Worm (Caenorhabditis elegans) whole organism, early embryonic: ENCODE results near the gene msp-152.
"Not testable (repeated sequence)": the region's sequence is repeated elsewhere in the genome, so short reads cannot be mapped to it uniquely, and the experiment has no call there.

ENCODE experiments used
- B0310.2 ChIP-seq: sonication (generic microtip); optimal IDR thresholded peaks from 2 replicates; lab custom pipeline; 2016; ENCODE audit warnings: mild to moderate bottlenecking, missing genetic modification characterization, missing compliant biosample characterization
- F13C5.2 ChIP-seq: sonication (generic microtip); optimal IDR thresholded peaks from 2 replicates; lab custom pipeline; 2017; ENCODE audit warnings: mild to moderate bottlenecking, missing genetic modification characterization, inconsistent platforms, missing compliant biosample characterization
- aly-1 ChIP-seq: sonication (generic microtip); optimal IDR thresholded peaks from 2 replicates; lab custom pipeline; 2016; ENCODE audit warnings: missing genetic modification characterization, missing compliant biosample characterization
- ama-1 ChIP-seq: fragments of 150-350 bp; optimal IDR thresholded peaks from 2 replicates; lab custom pipeline; 2014
- ceh-13 ChIP-seq: fragments of 200-800 bp; sonication (Bioruptor generic); optimal IDR thresholded peaks from 2 replicates; lab custom pipeline; 2018; ENCODE audit warnings: mild to moderate bottlenecking, missing genetic modification characterization, missing compliant biosample characterization
- ceh-36 ChIP-seq: sonication (generic microtip); optimal IDR thresholded peaks from 2 replicates; lab custom pipeline; 2016; ENCODE audit warnings: missing genetic modification characterization, inconsistent platforms, missing compliant biosample characterization
- ets-7 ChIP-seq: sonication (generic microtip); optimal IDR thresholded peaks from 2 replicates; lab custom pipeline; 2016; ENCODE audit warnings: missing genotype, missing genetic modification characterization, missing compliant biosample characterization
- flt-1 ChIP-seq: fragments of 200-800 bp; sonication (Bioruptor generic); IDR thresholded peaks from 2 replicates; pipeline ENCODE4 v1.3.6; 2022; ENCODE audit warnings: missing genetic modification characterization, missing compliant biosample characterization
- hmbx-1 ChIP-seq: sonication (generic microtip); optimal IDR thresholded peaks from 2 replicates; lab custom pipeline; 2016; ENCODE audit warnings: mild to moderate bottlenecking, missing genetic modification characterization, missing compliant biosample characterization
- hmg-4 ChIP-seq: fragments of 200-800 bp; sonication (Bioruptor generic); optimal IDR thresholded peaks from 2 replicates; lab custom pipeline; 2018; ENCODE audit warnings: mild to moderate bottlenecking, missing genetic modification characterization, missing compliant biosample characterization
- hnd-1 ChIP-seq: sonication (generic microtip); optimal IDR thresholded peaks from 2 replicates; lab custom pipeline; 2016; ENCODE audit warnings: missing genetic modification characterization, missing compliant biosample characterization
- pes-1 ChIP-seq: fragments of 200-800 bp; sonication (Bioruptor generic); IDR thresholded peaks from 2 replicates; pipeline ENCODE4 v1.3.6; 2022; ENCODE audit warnings: missing genetic modification reagents, missing genetic modification characterization, missing compliant biosample characterization
- scrt-1 ChIP-seq: fragments of 200-800 bp; sonication (Bioruptor generic); IDR thresholded peaks from 2 replicates; pipeline ENCODE4 v1.3.6; 2022; ENCODE audit warnings: missing genetic modification characterization, missing compliant biosample characterization
- sea-1 ChIP-seq: fragments of 200-800 bp; sonication (Bioruptor generic); conservative IDR thresholded peaks from 2 replicates; pipeline ENCODE4 v1.3.6; 2022; ENCODE audit warnings: missing genetic modification characterization, missing compliant biosample characterization
- tbx-11 ChIP-seq: fragments of 200-800 bp; sonication (Bioruptor generic); IDR thresholded peaks from 2 replicates; pipeline ENCODE4 v1.3.6; 2022; ENCODE audit warnings: missing genetic modification characterization, missing compliant biosample characterization
- tbx-37 ChIP-seq: fragments of 200-800 bp; sonication (Bioruptor generic); conservative IDR thresholded peaks from 2 replicates; pipeline ENCODE4 v1.3.6; 2022; ENCODE audit warnings: missing genetic modification reagents, missing genetic modification characterization, missing compliant biosample characterization
- tra-4 ChIP-seq: sonication (generic microtip); optimal IDR thresholded peaks from 2 replicates; lab custom pipeline; 2017; ENCODE audit warnings: missing genetic modification characterization, missing compliant biosample characterization

Gene msp-152

DNA sequence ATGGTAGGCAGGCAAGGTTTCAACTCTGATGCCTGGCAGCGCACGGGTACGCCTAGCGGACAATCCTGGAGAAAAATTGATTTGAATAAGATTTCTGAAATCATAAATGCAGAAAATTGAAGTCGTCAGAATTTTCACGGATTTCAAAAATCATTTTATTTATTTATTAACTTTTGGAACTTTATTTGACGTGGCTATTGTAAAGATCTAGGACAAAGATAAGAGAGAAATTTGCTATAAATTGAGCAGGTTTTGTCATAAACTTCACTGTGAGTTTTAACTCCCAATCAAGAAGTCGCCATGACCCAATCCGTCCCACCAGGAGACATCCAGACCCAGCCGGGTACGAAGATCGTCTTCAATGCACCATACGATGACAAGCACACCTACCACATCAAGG is at the start of gene msp-152:
Gene msp-152 (plus strand): TSS at position 301 of the 400 bp plus-strand sequence.
- TF ChIP-seq tbx-11; hmg-4 (GFP tag; lab: Kevin White, UChicago); hmbx-1 (tag; lab: Kevin White, UChicago): not testable (repeated sequence)

DNA sequence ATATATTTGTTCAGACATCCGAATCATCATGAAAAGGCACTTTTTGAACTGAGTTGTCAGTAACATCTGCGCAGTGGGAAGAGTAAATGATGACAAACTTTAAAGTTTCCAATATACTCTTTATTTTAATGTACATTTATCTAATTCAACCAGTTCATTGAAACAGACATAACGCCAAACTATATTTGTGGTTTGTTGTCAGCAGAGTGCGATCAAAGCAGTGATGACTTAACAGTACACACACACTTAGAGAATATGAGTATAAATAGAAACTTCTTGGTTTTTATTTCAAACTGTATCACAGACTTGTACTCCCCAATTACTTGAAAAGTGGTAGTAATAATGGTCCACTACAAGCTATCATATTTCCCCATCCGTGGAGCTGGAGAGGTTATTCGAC is 49.4 kb upstream of the msp-152 start, which contains the start of gene gst-8:
Gene gst-8 (plus strand): TSS at position 301 of the 400 bp plus-strand sequence.
- TF ChIP-seq tra-4 (tag; lab: Kevin White, UChicago), result no peak
- no peak for TF ChIP-seq tbx-11
- TF ChIP-seq tbx-37 (GFP tag; lab: Robert Waterston, UW), result no peak
- TF ChIP-seq hmbx-1 (tag; lab: Kevin White, UChicago), result no peak
- TF ChIP-seq pes-1 (GFP tag; lab: Robert Waterston, UW), result no peak
- TF ChIP-seq ets-7, result no peak
- no peak for TF ChIP-seq F13C5.2
- no peak for TF ChIP-seq hmg-4 (GFP tag; lab: Kevin White, UChicago)

DNA sequence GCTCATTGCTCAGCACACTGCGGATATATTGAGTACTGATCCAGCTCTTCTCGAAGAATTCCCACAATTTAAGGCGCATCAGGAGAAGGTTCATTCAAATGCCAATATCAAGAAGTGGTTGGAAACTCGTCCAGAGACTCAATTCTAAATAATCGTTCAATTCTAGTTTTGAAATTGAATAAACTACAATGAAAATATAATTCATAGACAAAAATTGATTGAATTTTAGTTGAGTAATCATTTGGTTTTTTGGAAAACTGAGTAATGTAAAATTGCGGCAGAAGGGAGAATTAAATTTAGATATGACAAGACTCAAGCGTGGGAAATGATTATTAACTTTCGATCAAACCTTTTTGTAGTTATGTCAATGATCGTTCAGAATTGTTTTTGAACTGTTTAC is 48.4 kb upstream of the msp-152 start:
- no peak for TF ChIP-seq B0310.2
- no peak for TF ChIP-seq tra-4 (tag; lab: Kevin White, UChicago)
- TF ChIP-seq F13C5.2, result no peak
- no peak for TF ChIP-seq hnd-1
- TF ChIP-seq tbx-37 (GFP tag; lab: Robert Waterston, UW), result no peak
- TF ChIP-seq ama-1 (lab: Kevin White, UChicago), result no peak
- no peak for TF ChIP-seq hmbx-1 (tag; lab: Kevin White, UChicago)
- no peak for TF ChIP-seq aly-1 (tag; lab: Kevin White, UChicago)
- TF ChIP-seq ceh-13 (GFP tag; lab: Kevin White, UChicago), result no peak
- TF ChIP-seq ceh-36, result no peak
- no peak for TF ChIP-seq flt-1 (GFP tag; lab: Robert Waterston, UW)
- no peak for TF ChIP-seq scrt-1 (GFP tag; lab: Robert Waterston, UW)

DNA sequence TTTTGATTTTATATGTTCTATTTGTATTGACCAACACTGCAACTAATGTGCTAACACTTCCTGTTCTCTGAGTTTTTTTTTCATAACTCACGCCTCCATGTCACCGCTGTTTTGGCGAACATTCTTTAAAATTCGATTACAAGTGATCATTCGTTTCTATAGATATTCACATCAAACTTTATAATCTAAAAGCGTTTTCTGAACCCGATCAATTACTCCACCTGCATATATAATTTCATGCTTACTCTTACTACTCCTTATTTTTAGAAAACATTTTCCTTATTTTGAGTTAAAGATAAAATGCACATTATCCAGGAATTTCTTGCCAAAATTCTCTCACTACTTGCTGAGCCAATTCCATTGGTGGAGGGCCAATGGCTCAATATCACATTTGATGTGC is 46.9 kb upstream of the msp-152 start, which contains the start of gene R05F9.7:
Gene R05F9.7 (plus strand): TSS at position 301 of the 400 bp plus-strand sequence.
- TF ChIP-seq F13C5.2 (no peak), ceh-13 (GFP tag; lab: Kevin White, UChicago) (no peak), tbx-11 (no peak), sea-1 (GFP tag; lab: Robert Waterston, UW) (no peak), pes-1 (GFP tag; lab: Robert Waterston, UW) (no peak), B0310.2 (no peak), hnd-1 (no peak), hmbx-1 (tag; lab: Kevin White, UChicago) (no peak), scrt-1 (GFP tag; lab: Robert Waterston, UW) (no peak), ets-7 (no peak), ama-1 (lab: Kevin White, UChicago) (no peak), flt-1 (GFP tag; lab: Robert Waterston, UW) (no peak), aly-1 (tag; lab: Kevin White, UChicago) (no peak), hmg-4 (GFP tag; lab: Kevin White, UChicago) (no peak), tbx-37 (GFP tag; lab: Robert Waterston, UW) (no peak), ceh-36 (no peak)

- TF ChIP-seq ama-1 (lab: Kevin White, UChicago) (no peak), hnd-1 (no peak), tra-4 (tag; lab: Kevin White, UChicago) (no peak), flt-1 (GFP tag; lab: Robert Waterston, UW) (no peak), B0310.2 (no peak), aly-1 (tag; lab: Kevin White, UChicago) (no peak), tbx-11 (no peak), F13C5.2 (no peak), ceh-36 (no peak), ceh-13 (GFP tag; lab: Kevin White, UChicago) (no peak), tbx-37 (GFP tag; lab: Robert Waterston, UW) (no peak), hmbx-1 (tag; lab: Kevin White, UChicago) (no peak), hmg-4 (GFP tag; lab: Kevin White, UChicago) (no peak), sea-1 (GFP tag; lab: Robert Waterston, UW) (no peak)
These were observed 44.0 kb upstream of the msp-152 start, which contains the start of gene pgm-1 for ce11 chrII:4888527-4889487. Gene pgm-1 (plus strand): TSS chrII:4889437.

- TF ChIP-seq tra-4 (tag; lab: Kevin White, UChicago), result no peak
These were observed 41.6 kb upstream of the msp-152 start, which contains the start of gene gst-9 for ce11 chrII:4891012-4891775. Gene gst-9 (plus strand): TSS chrII:4891585.

- TF ChIP-seq aly-1 (tag; lab: Kevin White, UChicago), result no peak
- no peak for TF ChIP-seq pes-1 (GFP tag; lab: Robert Waterston, UW)
- no peak for TF ChIP-seq F13C5.2
- no peak for TF ChIP-seq tra-4 (tag; lab: Kevin White, UChicago)
- TF ChIP-seq B0310.2, result no peak
- TF ChIP-seq ceh-36, result no peak
- no peak for TF ChIP-seq scrt-1 (GFP tag; lab: Robert Waterston, UW)
- no peak for TF ChIP-seq hmbx-1 (tag; lab: Kevin White, UChicago)
- TF ChIP-seq ets-7, result no peak
- TF ChIP-seq tbx-37 (GFP tag; lab: Robert Waterston, UW), result no peak
- TF ChIP-seq sea-1 (GFP tag; lab: Robert Waterston, UW), result no peak
- TF ChIP-seq tbx-11, result no peak
- TF ChIP-seq hmg-4 (GFP tag; lab: Kevin White, UChicago), result no peak
- no peak for TF ChIP-seq ceh-13 (GFP tag; lab: Kevin White, UChicago)
- no peak for TF ChIP-seq hnd-1
- TF ChIP-seq ama-1 (lab: Kevin White, UChicago), result no peak
- TF ChIP-seq flt-1 (GFP tag; lab: Robert Waterston, UW), result no peak
These were observed 40.2 kb upstream of the msp-152 start, which contains the start of gene msp-33 for ce11 chrII:4892594-4892993. Gene msp-33 (minus strand): TSS chrII:4892694.
